Fruit fly (Drosophila melanogaster): ENCODE data around the gene Wdr81.

Wdr81 gene

dm6 chr2L:11973145-11973738, 47.5 kb downstream of the Wdr81 start:
- TF ChIP-seq CG3032 (tag; optimal IDR thresholded peaks at IDR 0.05): no peak
- TF ChIP-seq cyc (GFP tag; optimal IDR thresholded peaks at IDR 0.05): no peak
- no peak for TF ChIP-seq CG16779 (tag; optimal IDR thresholded peaks at IDR 0.05)
- no peak for TF ChIP-seq fd59A (GFP tag; optimal IDR thresholded peaks at IDR 0.05)
- TF ChIP-seq Met (GFP tag; optimal IDR thresholded peaks at IDR 0.05): no peak
- TF ChIP-seq CG11902 (GFP tag; optimal IDR thresholded peaks at IDR 0.05): no peak
- TF ChIP-seq Eip75B (GFP tag; optimal IDR thresholded peaks at IDR 0.05): no peak
- TF ChIP-seq Sox102F (GFP tag; optimal IDR thresholded peaks at IDR 0.05): no peak
- TF ChIP-seq Hr4 (GFP tag; optimal IDR thresholded peaks at IDR 0.05): no peak
- TF ChIP-seq acj6 (GFP tag; optimal IDR thresholded peaks at IDR 0.05): no peak
- TF ChIP-seq CG6792 (GFP tag; optimal IDR thresholded peaks at IDR 0.05): no peak
- no peak for TF ChIP-seq Ets21C (GFP tag; optimal IDR thresholded peaks at IDR 0.05)
- no peak for TF ChIP-seq salr (GFP tag; optimal IDR thresholded peaks at IDR 0.05)
- no peak for TF ChIP-seq esn (GFP tag; optimal IDR thresholded peaks at IDR 0.05)
- TF ChIP-seq topi (GFP tag; optimal IDR thresholded peaks at IDR 0.05): no peak
- TF ChIP-seq Smox (GFP tag; optimal IDR thresholded peaks at IDR 0.05): no peak
- TF ChIP-seq Sox14 (GFP tag; optimal IDR thresholded peaks at IDR 0.05): no peak
- no peak for TF ChIP-seq CG6276 (GFP tag; optimal IDR thresholded peaks at IDR 0.05)
- TF ChIP-seq Blimp-1 (GFP tag; optimal IDR thresholded peaks at IDR 0.05): no peak

- TF ChIP-seq CG8119 (GFP tag; IDR thresholded peaks at IDR 0.05) (no peak; the same call in 2 of the 3 replicates), achi (GFP tag; optimal IDR thresholded peaks at IDR 0.05) (no peak), CG15336 (GFP tag; IDR thresholded peaks at IDR 0.05) (0 out of 2 replicates have a peak, but pooled peaks have one; percentile 35), ss (GFP tag; optimal IDR thresholded peaks at IDR 0.05) (peak; percentile 31 to 54), OdsH (GFP tag; optimal IDR thresholded peaks at IDR 0.05) (no peak), CG6276 (GFP tag; optimal IDR thresholded peaks at IDR 0.05) (peak; percentile 10), CG16779 (tag; optimal IDR thresholded peaks at IDR 0.05) (no peak), CG6163 (GFP tag; IDR thresholded peaks at IDR 0.05) (0 out of 3 replicates have a peak, but pooled peaks have one; percentile 28), net (GFP tag; optimal IDR thresholded peaks at IDR 0.05) (no peak), Sox14 (GFP tag; optimal IDR thresholded peaks at IDR 0.05) (peak; percentile 29), dac (GFP tag; optimal IDR thresholded peaks at IDR 0.05) (no peak), CG6792 (GFP tag; optimal IDR thresholded peaks at IDR 0.05) (no peak), CG9139 (GFP tag; optimal IDR thresholded peaks at IDR 0.05) (no peak), Eip78C (GFP tag) (peak; percentile 46), lz (GFP tag; optimal IDR thresholded peaks at IDR 0.05) (no peak), CG1621 (tag; optimal IDR thresholded peaks at IDR 0.05) (peak; percentile 18), Met (GFP tag; optimal IDR thresholded peaks at IDR 0.05) (peak; percentile 11), dsx (GFP tag; optimal IDR thresholded peaks at IDR 0.05; ENCODE audit: poor library complexity, severe bottlenecking) (peak; percentile 23), Blimp-1 (GFP tag; optimal IDR thresholded peaks at IDR 0.05) (peak; percentile 13), esn (GFP tag; optimal IDR thresholded peaks at IDR 0.05) (peak; percentile 36), fd85E (GFP tag; optimal IDR thresholded peaks at IDR 0.05) (no peak), pdm3 (GFP tag; optimal IDR thresholded peaks at IDR 0.05) (no peak), eg (GFP tag; IDR thresholded peaks at IDR 0.05) (peak; percentile 48; the same call in 1 of the 3 replicates), CG6854 (GFP tag; optimal IDR thresholded peaks at IDR 0.05) (peak; percentile 45), svp (GFP tag) (peak; percentile 56), Sox102F (GFP tag; optimal IDR thresholded peaks at IDR 0.05) (peak; percentile 29), topi (GFP tag; optimal IDR thresholded peaks at IDR 0.05) (peak; percentile 26), CG7368 (GFP tag; optimal IDR thresholded peaks at IDR 0.05) (peak; percentile 24), Eip75B (GFP tag; optimal IDR thresholded peaks at IDR 0.05) (peak; percentile 37), CG6808 (GFP tag; optimal IDR thresholded peaks at IDR 0.05) (peak; percentile 5), CG3032 (tag; optimal IDR thresholded peaks at IDR 0.05) (no peak), CG8632 (GFP tag; optimal IDR thresholded peaks at IDR 0.05) (no peak), fkh (GFP tag; optimal IDR thresholded peaks at IDR 0.05) (peak; percentile 85), Lpt (GFP tag; optimal IDR thresholded peaks at IDR 0.05) (peak; percentile 17), CG3919 (GFP tag; optimal IDR thresholded peaks at IDR 0.05) (peak; percentile 39)
Measured at dm6 chr2L:11970853-11971397, 49.8 kb downstream of the Wdr81 start.
